Fruit fly (Drosophila melanogaster) whole organism, embryonic: Measurements from ENCODE around the gene spn-B.

ENCODE experiments used
- Aef1 ChIP-seq: fragments of 200-800 bp; sonication (Bioruptor generic); IDR thresholded peaks from 3 replicates; pipeline ENCODE4 v1.3.6; 2022; ENCODE audit warnings: missing biosample characterization, missing genetic modification characterization
- Atf-2 ChIP-seq: fragments of 200-800 bp; sonication (Bioruptor generic); optimal IDR thresholded peaks from 2 replicates; lab custom pipeline; 2016; ENCODE audit warnings: missing biosample characterization, missing genetic modification characterization
- BEAF-32 ChIP-seq: fragments of 200-800 bp; sonication (Bioruptor generic); optimal IDR thresholded peaks from 3 replicates; lab custom pipeline; 2017; ENCODE audit warnings: missing biosample characterization, missing genetic modification characterization, mild to moderate bottlenecking, moderate library complexity, missing genetic modification reagents
- Blimp-1 ChIP-seq: fragments of 200-800 bp; sonication (Bioruptor generic); optimal IDR thresholded peaks from 3 replicates; lab custom pipeline; 2018; ENCODE audit warnings: missing biosample characterization, missing genetic modification characterization, mild to moderate bottlenecking, moderate library complexity, missing genetic modification reagents
- CG10209 ChIP-seq: fragments of 200-800 bp; sonication (Bioruptor generic); optimal IDR thresholded peaks from 3 replicates; lab custom pipeline; 2017; ENCODE audit warnings: missing biosample characterization, mild to moderate bottlenecking, missing genetic modification characterization, missing genetic modification reagents
- CG11695 ChIP-seq: fragments of 200-800 bp; sonication (Bioruptor generic); IDR thresholded peaks from 3 replicates; pipeline ENCODE4 v1.3.6; 2022; ENCODE audit warnings: missing biosample characterization, missing genetic modification characterization
- CG12219 ChIP-seq: fragments of 200-800 bp; sonication (Bioruptor generic); optimal IDR thresholded peaks from 3 replicates; lab custom pipeline; 2018; ENCODE audit warnings: missing biosample characterization, mild to moderate bottlenecking, missing genetic modification characterization
- CG13123 ChIP-seq: fragments of 200-800 bp; sonication (Bioruptor generic); optimal IDR thresholded peaks from 2 replicates; lab custom pipeline; 2016; ENCODE audit warnings: missing biosample characterization, missing genetic modification characterization
- CG13894 ChIP-seq: fragments of 200-800 bp; sonication (Bioruptor generic); optimal IDR thresholded peaks from 3 replicates; lab custom pipeline; 2018; ENCODE audit warnings: missing biosample characterization, mild to moderate bottlenecking, missing genetic modification characterization, moderate library complexity
- CG15696 ChIP-seq: fragments of 200-800 bp; sonication (Bioruptor generic); optimal IDR thresholded peaks from 2 replicates; lab custom pipeline; 2019; ENCODE audit warnings: missing biosample characterization, mild to moderate bottlenecking, missing genetic modification characterization, moderate library complexity
- CG17361 ChIP-seq: fragments of 200-800 bp; sonication (Bioruptor generic); IDR thresholded peaks from 3 replicates; pipeline ENCODE4 v1.3.6; 2022; ENCODE audit warnings: missing biosample characterization, missing genetic modification characterization
- CG30431 ChIP-seq: fragments of 200-800 bp; sonication (Bioruptor generic); optimal IDR thresholded peaks from 2 replicates; lab custom pipeline; 2017; ENCODE audit warnings: missing biosample characterization, missing genetic modification characterization
- CG3163 ChIP-seq: fragments of 200-800 bp; sonication (Bioruptor generic); optimal IDR thresholded peaks from 3 replicates; lab custom pipeline; 2016; ENCODE audit warnings: missing biosample characterization, missing genetic modification characterization
- CG32772 ChIP-seq: fragments of 200-800 bp; sonication (Bioruptor generic); IDR thresholded peaks from 2 replicates; pipeline ENCODE4 v1.3.6; 2022; ENCODE audit warnings: missing biosample characterization, missing genetic modification characterization
- CG4854 ChIP-seq: fragments of 200-800 bp; sonication (Bioruptor generic); optimal IDR thresholded peaks from 2 replicates; lab custom pipeline; 2016; ENCODE audit warnings: missing biosample characterization, missing genetic modification characterization, inconsistent platforms
- CG5180 ChIP-seq: fragments of 200-800 bp; sonication (Bioruptor generic); optimal IDR thresholded peaks from 3 replicates; lab custom pipeline; 2017; ENCODE audit warnings: missing biosample characterization, missing genetic modification characterization, mild to moderate bottlenecking, moderate library complexity, missing genetic modification reagents
- CG6654 ChIP-seq: fragments of 200-800 bp; sonication (Bioruptor generic); optimal IDR thresholded peaks from 2 replicates; lab custom pipeline; 2017; ENCODE audit warnings: missing biosample characterization, mild to moderate bottlenecking, missing genetic modification characterization
- CG7987 ChIP-seq: fragments of 200-800 bp; sonication (Bioruptor generic); optimal IDR thresholded peaks from 2 replicates; lab custom pipeline; 2018; ENCODE audit warnings: missing biosample characterization, mild to moderate bottlenecking, missing genetic modification characterization, moderate library complexity
- CG8388 ChIP-seq: fragments of 200-800 bp; sonication (Bioruptor generic); optimal IDR thresholded peaks from 2 replicates; lab custom pipeline; 2019; ENCODE audit warnings: missing biosample characterization, mild to moderate bottlenecking, missing genetic modification characterization, moderate library complexity
- CG9797 ChIP-seq: fragments of 200-800 bp; sonication (Bioruptor generic); optimal IDR thresholded peaks from 3 replicates; lab custom pipeline; 2018; ENCODE audit warnings: missing biosample characterization, mild to moderate bottlenecking, missing genetic modification characterization
- CHES-1-like ChIP-seq: fragments of 200-800 bp; sonication (Bioruptor generic); optimal IDR thresholded peaks from 2 replicates; lab custom pipeline; 2016; ENCODE audit warnings: missing biosample characterization, missing genetic modification characterization
- D19A ChIP-seq: fragments of 200-800 bp; optimal IDR thresholded peaks from 3 replicates; lab custom pipeline; 2019; ENCODE audit warnings: missing biosample characterization, mild to moderate bottlenecking, missing genetic modification characterization, moderate library complexity
- HLH4C ChIP-seq: fragments of 200-800 bp; sonication (Bioruptor generic); IDR thresholded peaks from 3 replicates; pipeline ENCODE4 v1.3.6; 2022; ENCODE audit warnings: missing biosample characterization, missing genetic modification characterization; ENCODE audit not compliant: partially characterized antibody
- HLHmδ ChIP-seq: fragments of 200-800 bp; sonication (Bioruptor generic); optimal IDR thresholded peaks from 2 replicates; lab custom pipeline; 2018; ENCODE audit warnings: missing biosample characterization, mild to moderate bottlenecking, missing genetic modification characterization, moderate library complexity
- Hmx ChIP-seq: fragments of 200-800 bp; sonication (Bioruptor generic); optimal IDR thresholded peaks from 2 replicates; lab custom pipeline; 2016; ENCODE audit warnings: missing biosample characterization, missing genetic modification characterization
- Neu2 ChIP-seq: fragments of 200-800 bp; sonication (Bioruptor generic); optimal IDR thresholded peaks from 3 replicates; lab custom pipeline; 2016; ENCODE audit warnings: missing biosample characterization, missing genetic modification characterization, borderline replicate concordance
- Oaz ChIP-seq: fragments of 200-800 bp; sonication (Bioruptor generic); IDR thresholded peaks from 2 replicates; pipeline ENCODE4 v1.3.6; 2022; ENCODE audit warnings: missing biosample characterization, missing genetic modification characterization
- Optix ChIP-seq: fragments of 200-800 bp; sonication (Bioruptor generic); IDR thresholded peaks from 3 replicates; pipeline ENCODE4 v1.3.6; 2022; ENCODE audit warnings: missing biosample characterization, missing genetic modification characterization
- Stat92E ChIP-seq, 3 experiments: fragments of >200 bp in 2 of 3; fragments of 200-800 bp in 1 of 3; sonication (Bioruptor generic) in 1 of 3; optimal IDR thresholded peaks; 2 replicates each; lab custom pipeline; 2017 to 2019; ENCODE audit warnings: missing biosample characterization in 3 of 3, missing genetic modification characterization in 3 of 3, mild to moderate bottlenecking in 1 of 3, moderate library complexity in 1 of 3
- TFAM ChIP-seq: fragments of 200-800 bp; sonication (Bioruptor generic); optimal IDR thresholded peaks from 2 replicates; lab custom pipeline; 2017; ENCODE audit warnings: missing biosample characterization, missing genetic modification characterization, inconsistent platforms
- Trl ChIP-seq, 3 experiments: fragments of >200 bp in 2 of 3; fragments of 200-800 bp in 1 of 3; sonication (Bioruptor generic) in 1 of 3; optimal IDR thresholded peaks; 2 replicates in 1 of 3; 3 replicates in 2 of 3; lab custom pipeline; 2016 to 2017; ENCODE audit warnings: missing biosample characterization in 1 of 3, missing genetic modification characterization in 1 of 3
- ara ChIP-seq: fragments of 200-800 bp; sonication (Bioruptor generic); IDR thresholded peaks from 2 replicates; pipeline ENCODE4 v1.3.6; 2022; ENCODE audit warnings: missing biosample characterization, missing genetic modification characterization
- ash1 ChIP-seq: fragments of 200-800 bp; sonication (Bioruptor generic); optimal IDR thresholded peaks from 2 replicates; lab custom pipeline; 2018; ENCODE audit warnings: missing biosample characterization, mild to moderate bottlenecking, missing genetic modification characterization
- az2 ChIP-seq: fragments of 200-800 bp; sonication (Bioruptor generic); optimal IDR thresholded peaks from 3 replicates; lab custom pipeline; 2016; ENCODE audit warnings: missing biosample characterization, missing genetic modification characterization
- bbx ChIP-seq: fragments of 200-800 bp; sonication (Bioruptor generic); IDR thresholded peaks from 2 replicates; pipeline ENCODE4 v1.3.6; 2022; ENCODE audit warnings: missing biosample characterization, missing genetic modification characterization; ENCODE audit not compliant: partially characterized antibody
- cwo ChIP-seq: fragments of 200-800 bp; sonication (Bioruptor generic); optimal IDR thresholded peaks from 3 replicates; lab custom pipeline; 2017; ENCODE audit warnings: missing biosample characterization, missing genetic modification characterization, mild to moderate bottlenecking, moderate library complexity, missing genetic modification reagents
- dimm ChIP-seq: fragments of 200-800 bp; sonication (Bioruptor generic); IDR thresholded peaks from 2 replicates; pipeline ENCODE4 v1.3.6; 2022; ENCODE audit warnings: missing biosample characterization, missing genetic modification characterization
- ewg ChIP-seq: fragments of 200-800 bp; sonication (Bioruptor generic); optimal IDR thresholded peaks from 3 replicates; lab custom pipeline; 2017; ENCODE audit warnings: mild to moderate bottlenecking, missing biosample characterization, missing genetic modification reagents, missing genetic modification characterization
- ind ChIP-seq: fragments of 200-800 bp; sonication (Bioruptor generic); optimal IDR thresholded peaks from 3 replicates; lab custom pipeline; 2016; ENCODE audit warnings: missing biosample characterization, missing genetic modification characterization
- mam ChIP-seq: fragments of 200-800 bp; sonication (Bioruptor generic); optimal IDR thresholded peaks from 3 replicates; lab custom pipeline; 2016; ENCODE audit warnings: missing biosample characterization, missing genetic modification characterization
- repo ChIP-seq: fragments of 200-800 bp; sonication (Bioruptor generic); optimal IDR thresholded peaks from 2 replicates; lab custom pipeline; 2016; ENCODE audit warnings: missing biosample characterization, missing genetic modification characterization
- sens ChIP-seq: fragments of 200-800 bp; sonication (Bioruptor generic); peaks from one replicate; lab custom pipeline; 2016; ENCODE audit warnings: missing biosample characterization, missing genetic modification characterization
- slbo ChIP-seq: fragments of 200-800 bp; sonication (Bioruptor generic); IDR thresholded peaks from 2 replicates; pipeline ENCODE4 v1.3.6; 2022; ENCODE audit warnings: missing biosample characterization, missing genetic modification characterization
- slp2 ChIP-seq: fragments of 200-800 bp; sonication (Bioruptor generic); optimal IDR thresholded peaks from 2 replicates; lab custom pipeline; 2016; ENCODE audit warnings: missing biosample characterization, missing genetic modification characterization
- tin ChIP-seq: fragments of 200-800 bp; sonication (Bioruptor generic); optimal IDR thresholded peaks from 3 replicates; lab custom pipeline; 2016; ENCODE audit warnings: missing biosample characterization, missing genetic modification characterization
- tio ChIP-seq: fragments of 200-800 bp; sonication (Bioruptor generic); optimal IDR thresholded peaks from 2 replicates; lab custom pipeline; 2017; ENCODE audit warnings: missing biosample characterization, missing genetic modification characterization, inconsistent platforms
- vnd ChIP-seq: fragments of 200-800 bp; sonication (Bioruptor generic); IDR thresholded peaks from 3 replicates; pipeline ENCODE4 v1.3.6; 2022; ENCODE audit warnings: missing biosample characterization, missing genetic modification characterization; ENCODE audit not compliant: partially characterized antibody

The spn-B gene

DNA sequence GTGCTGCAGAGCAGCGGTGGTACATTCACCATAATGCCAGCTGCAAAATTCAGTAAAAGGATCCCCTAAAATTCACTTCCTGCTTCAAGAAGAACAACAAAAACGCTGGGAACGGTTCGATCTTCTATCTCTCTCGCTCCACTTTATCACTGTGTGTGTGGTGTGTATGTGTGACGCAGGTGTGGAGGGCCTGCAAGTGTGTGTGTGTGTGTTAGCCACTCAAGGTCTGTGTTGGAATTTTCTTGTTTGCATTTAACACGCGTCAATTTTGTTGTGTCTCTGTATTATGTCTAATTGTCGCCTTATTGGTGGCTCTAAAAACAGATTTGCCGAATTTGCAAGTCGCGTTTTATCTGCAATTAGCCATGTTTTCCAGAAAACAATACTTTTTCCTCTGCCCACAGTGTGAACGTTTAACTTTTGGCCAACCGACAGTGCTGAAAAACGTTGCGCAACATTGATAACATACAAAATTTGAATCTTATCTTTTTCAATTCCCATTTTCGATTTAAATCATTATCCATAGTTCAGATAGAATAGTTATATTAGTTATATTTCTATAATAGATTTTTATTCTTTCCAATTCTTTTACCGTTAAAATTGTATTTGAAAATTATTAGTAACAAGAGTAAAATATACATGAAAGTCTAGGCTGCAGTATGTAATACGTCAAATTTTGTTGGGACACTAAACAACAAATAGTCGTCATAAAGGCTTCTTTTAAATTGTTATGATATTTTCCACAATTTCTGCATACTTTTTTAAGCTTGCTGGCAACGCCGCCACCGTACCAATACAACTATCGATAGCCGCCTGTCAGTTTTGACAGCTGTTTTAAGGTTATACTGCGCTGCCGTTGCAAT is 1.4 kb upstream of the spn-B start, which contains the start of the genes Afti and ATPsynE (continued):
- TF ChIP-seq CG6654 = peak; percentile 41
- peak; percentile 80 for TF ChIP-seq ind (GFP tag; lab: Kevin White, UChicago)
- no peak for TF ChIP-seq Stat92E (GFP tag; optimal IDR thresholded peaks at IDR 0.05; lab: Kevin White, UChicago)
- peak; percentile 84 for TF ChIP-seq sens (GFP tag; lab: Kevin White, UChicago)
- TF ChIP-seq repo (GFP tag; lab: Kevin White, UChicago) = peak; percentile 21
- no peak for TF ChIP-seq dimm (GFP tag; lab: Robert Waterston, UW)
- peak; percentile 87 for TF ChIP-seq slbo (GFP tag; lab: Robert Waterston, UW)
- peak; percentile 65 for TF ChIP-seq slp2 (GFP tag; lab: Kevin White, UChicago)
- TF ChIP-seq CG4854 = peak; percentile 57
- TF ChIP-seq D19A = no peak
- TF ChIP-seq Hmx (GFP tag; lab: Kevin White, UChicago) = peak; percentile 16
- peak; percentile 34 for TF ChIP-seq CG9797 (GFP tag; lab: Kevin White, UChicago)
- 0 out of 2 replicates have a peak, but pooled peaks have one; percentile 11 for TF ChIP-seq Oaz (GFP tag; lab: Robert Waterston, UW)
- peak; percentile 57 for TF ChIP-seq CG3163
- TF ChIP-seq CG12219 (GFP tag; lab: Kevin White, UChicago) = peak; percentile 5
- peak; percentile 68 for TF ChIP-seq CG32772 (GFP tag; lab: Robert Waterston, UW)
- TF ChIP-seq bbx (GFP tag; lab: Robert Waterston, UW) = peak; percentile 66
- TF ChIP-seq CG30431 (GFP tag; lab: Kevin White, UChicago) = no peak
- TF ChIP-seq BEAF-32 (GFP tag; lab: Kevin White, UChicago) = peak; percentile 85
- TF ChIP-seq CG11695 (GFP tag; lab: Robert Waterston, UW) = 0 out of 3 replicates have a peak, but pooled peaks have one; percentile 50
- peak; percentile 67 for TF ChIP-seq CHES-1-like (GFP tag; lab: Kevin White, UChicago)
- TF ChIP-seq CG10209 (GFP tag; lab: Kevin White, UChicago) = peak; percentile 74
- peak; percentile 74 for TF ChIP-seq CG17361 (GFP tag; lab: Robert Waterston, UW)
- peak; percentile 40 for TF ChIP-seq CG7987 (GFP tag; lab: Kevin White, UChicago)
- TF ChIP-seq TFAM = no peak
- TF ChIP-seq Blimp-1 (GFP tag; lab: Kevin White, UChicago) = no peak
- TF ChIP-seq Atf-2 (GFP tag; lab: Kevin White, UChicago) = peak; percentile 40
- no peak for TF ChIP-seq CG13123
- TF ChIP-seq mam (GFP tag; lab: Kevin White, UChicago) = peak; percentile 75
- peak; percentile 70 for TF ChIP-seq CG15696 (tag; lab: Kevin White, UChicago)
- no peak for TF ChIP-seq cwo (GFP tag; lab: Kevin White, UChicago)
- no peak for TF ChIP-seq ash1 (GFP tag; lab: Kevin White, UChicago)
- TF ChIP-seq HLH4C (GFP tag; lab: Robert Waterston, UW) = peak; percentile 59
- TF ChIP-seq CG5180 = no peak
- no peak for TF ChIP-seq CG8388 (GFP tag; lab: Kevin White, UChicago)
- TF ChIP-seq az2 (GFP tag; lab: Kevin White, UChicago) = peak; percentile 68
- TF ChIP-seq tin = peak; percentile 77
- TF ChIP-seq ara = peak; percentile 47; the same call in 1 of the 2 replicates
- no peak for TF ChIP-seq Neu2 (GFP tag; lab: Kevin White, UChicago)
- TF ChIP-seq tio = no peak
- peak; percentile 73 for TF ChIP-seq Aef1 (GFP tag; lab: Robert Waterston, UW)
- no peak for TF ChIP-seq Trl (optimal IDR thresholded peaks at IDR 0.05; lab: Kevin White, UChicago)
- TF ChIP-seq Trl (GFP tag; optimal IDR thresholded peaks at IDR 0.05; lab: Kevin White, UChicago) = peak; percentile 73
- TF ChIP-seq Optix (GFP tag; lab: Robert Waterston, UW) = no peak
- TF ChIP-seq CG13894 (tag; lab: Kevin White, UChicago) = peak; percentile 64
- peak; percentile 46; the same call in 1 of the 3 replicates for TF ChIP-seq vnd (GFP tag; lab: Robert Waterston, UW)
- no peak for TF ChIP-seq HLHmδ (GFP tag; lab: Kevin White, UChicago)
- peak; percentile 53 for TF ChIP-seq ewg (GFP tag; lab: Kevin White, UChicago)
